Worm (Caenorhabditis elegans): ENCODE measurements around the gene T22F3.2.

DNA sequence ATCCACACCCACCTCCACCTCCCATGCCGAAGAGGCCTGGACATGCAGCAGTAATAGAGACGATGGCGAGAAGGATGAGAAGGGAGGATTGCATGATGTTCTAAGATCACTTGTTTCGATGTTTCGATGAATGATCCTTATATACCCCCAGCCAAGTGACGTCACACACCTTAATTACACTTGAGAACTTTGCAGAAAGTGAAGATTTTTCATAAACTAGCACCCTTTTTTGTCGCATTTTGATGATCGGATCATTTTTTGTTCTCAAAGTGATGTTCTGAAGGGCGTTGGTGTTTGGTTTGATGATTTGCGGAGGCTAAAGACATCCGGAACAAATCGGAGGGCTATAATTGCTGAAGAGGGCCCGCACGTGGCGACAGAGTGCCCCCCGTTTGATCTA lies 10.7 kb upstream of the T22F3.2 start, which contains the start of gene grl-27:
- TF ChIP-seq sea-1 (GFP tag; conservative IDR thresholded peaks at IDR 0.05) (no peak), tbx-37 (GFP tag; conservative IDR thresholded peaks at IDR 0.05) (no peak), aly-1 (tag; optimal IDR thresholded peaks at IDR 0.05) (no peak), ama-1 (optimal IDR thresholded peaks at IDR 0.05) (no peak), B0310.2 (tag; optimal IDR thresholded peaks at IDR 0.05) (no peak), flt-1 (GFP tag; IDR thresholded peaks at IDR 0.05) (no peak), hnd-1 (tag; optimal IDR thresholded peaks at IDR 0.05) (no peak), ceh-36 (tag; optimal IDR thresholded peaks at IDR 0.05) (no peak), ets-7 (tag; optimal IDR thresholded peaks at IDR 0.05) (no peak), tbx-11 (GFP tag; IDR thresholded peaks at IDR 0.05) (no peak), F13C5.2 (tag; optimal IDR thresholded peaks at IDR 0.05) (no peak), hmbx-1 (tag; optimal IDR thresholded peaks at IDR 0.05) (no peak)
